Fruit fly (Drosophila melanogaster): Measurements from ENCODE around the gene mtd.
A peak's percentile ranks its signal among the peaks of the same experiment; 100 is the strongest.

Gene mtd

dm6 chr3R:5256462-5257146 lies 93.6 kb downstream of the mtd start, which contains the start of the genes Enoph and Hph (continued):
- TF ChIP-seq inv (GFP tag; IDR thresholded peaks at IDR 0.05; ENCODE audit: partially characterized antibody) (peak; percentile 78), CG17802 (tag; optimal IDR thresholded peaks at IDR 0.05) (no peak), CG34422 (GFP tag; IDR thresholded peaks at IDR 0.05) (peak; percentile 52; the same call in 2 of the 3 replicates), E2f1 (GFP tag; IDR thresholded peaks at IDR 0.05) (0 out of 2 replicates have a peak, but pooled peaks have one; percentile 43), sim (GFP tag; IDR thresholded peaks at IDR 0.05) (no peak), Drgx (GFP tag; IDR thresholded peaks at IDR 0.05) (peak; percentile 53; the same call in 1 of the 2 replicates), ham (GFP tag; IDR thresholded peaks at IDR 0.05) (no peak), CG12391 (tag; optimal IDR thresholded peaks at IDR 0.05) (peak; percentile 64), esg (GFP tag; conservative IDR thresholded peaks at IDR 0.05) (peak; percentile 54; the same call in 1 of the 2 replicates), CG12219 (GFP tag; optimal IDR thresholded peaks at IDR 0.05) (no peak), Myb (GFP tag; optimal IDR thresholded peaks at IDR 0.05) (peak; percentile 96), rib (GFP tag; IDR thresholded peaks at IDR 0.05) (peak; percentile 47; the same call in 1 of the 2 replicates), psq (GFP tag; optimal IDR thresholded peaks at IDR 0.05) (no peak), Hr39 (optimal IDR thresholded peaks at IDR 0.05) (no peak), row (GFP tag; IDR thresholded peaks at IDR 0.05) (peak; percentile 80), MTF-1 (GFP tag; optimal IDR thresholded peaks at IDR 0.05; ENCODE audit: borderline replicate concordance) (no peak), en (GFP tag; optimal IDR thresholded peaks at IDR 0.05) (no peak), CG2712 (tag; optimal IDR thresholded peaks at IDR 0.05) (peak; percentile 76), gem (tag; optimal IDR thresholded peaks at IDR 0.05) (peak; percentile 76), pb (GFP tag; optimal IDR thresholded peaks at IDR 0.05) (no peak), Mrtf (GFP tag; IDR thresholded peaks at IDR 0.05) (0 out of 3 replicates have a peak, but pooled peaks have one; percentile 28), D19A (tag; optimal IDR thresholded peaks at IDR 0.05) (peak; percentile 88), cwo (GFP tag; optimal IDR thresholded peaks at IDR 0.05) (peak; percentile 52), Bgb (GFP tag; IDR thresholded peaks at IDR 0.05; ENCODE audit: partially characterized antibody) (peak; percentile 67), CG10565 (GFP tag; optimal IDR thresholded peaks at IDR 0.05) (no peak), Ets65A (GFP tag) (peak; percentile 95), TFAM (GFP tag; optimal IDR thresholded peaks at IDR 0.05) (no peak), CG3281 (GFP tag; optimal IDR thresholded peaks at IDR 0.05) (peak; percentile 61), CoRest (tag; optimal IDR thresholded peaks at IDR 0.05) (peak; percentile 83), Lim3 (GFP tag; IDR thresholded peaks at IDR 0.05) (no peak), CG7372 (GFP tag; IDR thresholded peaks at IDR 0.05) (no peak), Fer3 (tag; optimal IDR thresholded peaks at IDR 0.05) (peak; percentile 41), CG12104 (GFP tag; optimal IDR thresholded peaks at IDR 0.05) (peak; percentile 57), CG31365 (tag; optimal IDR thresholded peaks at IDR 0.05) (no peak), Sry-β (GFP tag; optimal IDR thresholded peaks at IDR 0.05) (peak; percentile 46), Jarid2 (GFP tag; optimal IDR thresholded peaks at IDR 0.05) (peak; percentile 27), ap (GFP tag; IDR thresholded peaks at IDR 0.05) (peak; percentile 47; the same call in 1 of the 2 replicates), CG14441 (GFP tag; IDR thresholded peaks at IDR 0.05) (peak; percentile 54), tx (GFP tag; optimal IDR thresholded peaks at IDR 0.05) (peak; percentile 51), CG7928 (GFP tag; optimal IDR thresholded peaks at IDR 0.05) (peak; percentile 13), ro (GFP tag; IDR thresholded peaks at IDR 0.05) (no peak), CG15514 (GFP tag; optimal IDR thresholded peaks at IDR 0.05) (peak; percentile 94), CG14710 (tag; optimal IDR thresholded peaks at IDR 0.05) (peak; percentile 72), pnt (GFP tag; optimal IDR thresholded peaks at IDR 0.05) (peak; percentile 6), hbn (GFP tag; IDR thresholded peaks at IDR 0.05; ENCODE audit: partially characterized antibody) (peak; percentile 47), CG34224 (GFP tag; IDR thresholded peaks at IDR 0.05; ENCODE audit: partially characterized antibody) (peak; percentile 77), CG13775 (GFP tag; optimal IDR thresholded peaks at IDR 0.05) (peak; percentile 73), CG2129 (GFP tag; IDR thresholded peaks at IDR 0.05; ENCODE audit: partially characterized antibody) (peak; percentile 44), Dip3 (GFP tag; optimal IDR thresholded peaks at IDR 0.05) (peak; percentile 58)

Data from whole organism, embryonic.